Worm (Caenorhabditis elegans) whole organism, L1 larva: ENCODE data around the gene C05D9.4.

ENCODE experiments used
- C16A3.4 ChIP-seq: fragments of 150-350 bp; optimal IDR thresholded peaks from 2 replicates; lab custom pipeline; 2014; ENCODE audit warnings: missing biosample characterization, missing genetic modification characterization
- C34B4.2 ChIP-seq: sonication (generic microtip); optimal IDR thresholded peaks from 2 replicates; lab custom pipeline; 2017; ENCODE audit warnings: mild to moderate bottlenecking, missing genetic modification characterization, missing compliant biosample characterization
- F16B12.6 ChIP-seq: fragments of 150-350 bp; optimal IDR thresholded peaks from 2 replicates; lab custom pipeline; 2014; ENCODE audit warnings: missing biosample characterization, missing genetic modification characterization
- aly-2 ChIP-seq: fragments of 150-350 bp; optimal IDR thresholded peaks from 2 replicates; lab custom pipeline; 2014; ENCODE audit warnings: missing biosample characterization, missing genetic modification characterization
- ama-1 ChIP-seq: fragments of 150-350 bp; optimal IDR thresholded peaks from 2 replicates; lab custom pipeline; 2014
- ceh-63 ChIP-seq: fragments of 200-800 bp; sonication (Bioruptor generic); optimal IDR thresholded peaks from 2 replicates; lab custom pipeline; 2018; ENCODE audit warnings: mild to moderate bottlenecking, missing genetic modification characterization, missing compliant biosample characterization
- ceh-88 ChIP-seq: fragments of 200-800 bp; sonication (Bioruptor generic); IDR thresholded peaks from 2 replicates; pipeline ENCODE4 v1.3.6; 2022; ENCODE audit warnings: missing genetic modification characterization, missing compliant biosample characterization
- ces-1 ChIP-seq: fragments of 150-350 bp; optimal IDR thresholded peaks from 2 replicates; lab custom pipeline; 2014; ENCODE audit warnings: missing biosample characterization, missing genetic modification reagents, missing genetic modification characterization
- dpl-1 ChIP-seq, 3 experiments: fragments of 150-350 bp in 2 of 3; sonication (generic microtip) in 1 of 3; optimal IDR thresholded peaks; 2 replicates each; lab custom pipeline; 2014 to 2017; ENCODE audit warnings: missing biosample characterization in 3 of 3, missing genetic modification characterization in 3 of 3, missing genetic modification reagents in 3 of 3
- dsc-1 ChIP-seq: sonication (generic microtip); optimal IDR thresholded peaks from 2 replicates; lab custom pipeline; 2016; ENCODE audit warnings: mild to moderate bottlenecking, missing genetic modification characterization, missing compliant biosample characterization
- efl-1 ChIP-seq, 4 experiments: fragments of 150-350 bp; optimal IDR thresholded peaks in 3 of 4; peaks in 1 of 4; 1 replicate in 1 of 4; 2 replicates in 3 of 4; lab custom pipeline; 2014; ENCODE audit warnings: missing biosample characterization in 2 of 4, missing genetic modification characterization in 2 of 4, missing genetic modification reagents in 2 of 4
- elt-3 ChIP-seq, 6 experiments: fragments of 150-350 bp in 1 of 6; sonication (generic microtip); optimal IDR thresholded peaks; 2 replicates each; lab custom pipeline; 2017 to 2018; ENCODE audit warnings: missing biosample characterization in 6 of 6, missing genetic modification characterization in 6 of 6, inconsistent platforms in 1 of 6
- ets-5 ChIP-seq: fragments of 200-800 bp; sonication (Bioruptor generic); IDR thresholded peaks from 2 replicates; pipeline ENCODE4 v1.3.6; 2022; ENCODE audit warnings: missing genetic modification characterization, missing compliant biosample characterization
- fkh-10 ChIP-seq: sonication (generic microtip); optimal IDR thresholded peaks from 2 replicates; lab custom pipeline; 2017; ENCODE audit warnings: missing biosample characterization, missing genetic modification reagents, missing genetic modification characterization
- hlh-17 ChIP-seq: fragments of 200-800 bp; sonication (Bioruptor generic); optimal IDR thresholded peaks from 2 replicates; lab custom pipeline; 2018; ENCODE audit warnings: missing genetic modification characterization, mild to moderate bottlenecking, missing compliant biosample characterization, moderate library complexity, borderline replicate concordance
- irx-1 ChIP-seq: sonication (generic microtip); optimal IDR thresholded peaks from 2 replicates; lab custom pipeline; 2016; ENCODE audit warnings: missing genetic modification characterization, missing compliant biosample characterization
- isw-1 ChIP-seq: fragments of 200-800 bp; sonication (Bioruptor generic); IDR thresholded peaks from 2 replicates; pipeline ENCODE4 v1.3.6; 2022; ENCODE audit warnings: missing genetic modification characterization, missing compliant biosample characterization
- jun-1 ChIP-seq: fragments of 150-350 bp; optimal IDR thresholded peaks from 2 replicates; lab custom pipeline; 2014; ENCODE audit warnings: missing biosample characterization, missing genetic modification reagents, missing genetic modification characterization
- lin-35 ChIP-seq, 2 experiments: fragments of 150-350 bp; optimal IDR thresholded peaks; 2 replicates each; lab custom pipeline; 2014; ENCODE audit warnings: missing biosample characterization in 2 of 2, missing genetic modification characterization in 2 of 2, missing genetic modification reagents in 2 of 2
- lin-39 ChIP-seq: fragments of 150-350 bp; optimal IDR thresholded peaks from 2 replicates; lab custom pipeline; 2014; ENCODE audit warnings: missing biosample characterization, missing genetic modification reagents, missing genetic modification characterization
- lsy-2 ChIP-seq, 2 experiments: fragments of 150-350 bp; optimal IDR thresholded peaks; 2 replicates each; lab custom pipeline; 2014; ENCODE audit warnings: missing biosample characterization in 2 of 2, missing genetic modification characterization in 2 of 2
- mdl-1 ChIP-seq, 2 experiments: fragments of 150-350 bp; optimal IDR thresholded peaks; 2 replicates each; lab custom pipeline; 2014 to 2017; ENCODE audit warnings: missing biosample characterization in 2 of 2, missing genetic modification characterization in 2 of 2, inconsistent platforms in 1 of 2
- mef-2 ChIP-seq: fragments of 150-350 bp; optimal IDR thresholded peaks from 2 replicates; lab custom pipeline; 2014; ENCODE audit warnings: missing biosample characterization, missing genetic modification characterization
- mep-1 ChIP-seq: fragments of 150-350 bp; optimal IDR thresholded peaks from 2 replicates; lab custom pipeline; 2014; ENCODE audit warnings: missing biosample characterization, missing genetic modification characterization
- nhr-11 ChIP-seq: fragments of 150-350 bp; optimal IDR thresholded peaks from 2 replicates; lab custom pipeline; 2014; ENCODE audit warnings: missing biosample characterization, missing genetic modification characterization
- nhr-12 ChIP-seq: sonication (generic microtip); optimal IDR thresholded peaks from 2 replicates; lab custom pipeline; 2017; ENCODE audit warnings: missing biosample characterization, missing genetic modification characterization
- nhr-19 ChIP-seq: fragments of 200-800 bp; sonication (Bioruptor generic); conservative IDR thresholded peaks from 2 replicates; pipeline ENCODE4 v1.3.6; 2022; ENCODE audit warnings: missing genetic modification characterization, missing compliant biosample characterization
- nhr-20 ChIP-seq: sonication (generic microtip); optimal IDR thresholded peaks from 2 replicates; lab custom pipeline; 2016; ENCODE audit warnings: mild to moderate bottlenecking, missing genetic modification characterization, missing compliant biosample characterization
- nhr-28 ChIP-seq: fragments of 150-350 bp; optimal IDR thresholded peaks from 2 replicates; lab custom pipeline; 2014; ENCODE audit warnings: missing biosample characterization, missing genetic modification characterization
- nhr-47 ChIP-seq: sonication (generic microtip); optimal IDR thresholded peaks from 2 replicates; lab custom pipeline; 2016; ENCODE audit warnings: mild to moderate bottlenecking, missing genetic modification characterization, moderate library complexity, missing compliant biosample characterization
- nhr-76 ChIP-seq: sonication (generic microtip); optimal IDR thresholded peaks from 2 replicates; lab custom pipeline; 2017; ENCODE audit warnings: missing biosample characterization, missing genetic modification characterization
- nhr-84 ChIP-seq: sonication (generic microtip); optimal IDR thresholded peaks from 2 replicates; lab custom pipeline; 2017; ENCODE audit warnings: missing biosample characterization, missing genetic modification characterization
- pag-3 ChIP-seq: sonication (generic microtip); optimal IDR thresholded peaks from 2 replicates; lab custom pipeline; 2017; ENCODE audit warnings: missing genetic modification characterization, mild to moderate bottlenecking, missing compliant biosample characterization, antibody characterized with exemption, borderline replicate concordance; ENCODE audit not compliant: insufficient read depth
- pax-3 ChIP-seq: fragments of 200-800 bp; sonication (Bioruptor generic); optimal IDR thresholded peaks from 2 replicates; lab custom pipeline; 2018; ENCODE audit warnings: mild to moderate bottlenecking, missing genetic modification characterization, moderate library complexity, missing compliant biosample characterization
- pqm-1 ChIP-seq: sonication (generic microtip); optimal IDR thresholded peaks from 3 replicates; lab custom pipeline; 2017; ENCODE audit warnings: missing biosample characterization, missing genetic modification characterization
- snu-23 ChIP-seq: sonication (generic microtip); optimal IDR thresholded peaks from 2 replicates; lab custom pipeline; 2016; ENCODE audit warnings: missing genetic modification characterization, missing compliant biosample characterization
- sox-4 ChIP-seq: sonication (generic microtip); optimal IDR thresholded peaks from 2 replicates; lab custom pipeline; 2016; ENCODE audit warnings: missing genetic modification characterization, missing compliant biosample characterization
- sup-37 ChIP-seq: fragments of 200-800 bp; sonication (Bioruptor generic); optimal IDR thresholded peaks from 2 replicates; lab custom pipeline; 2018; ENCODE audit warnings: mild to moderate bottlenecking, missing genetic modification characterization, missing compliant biosample characterization
- swsn-7 ChIP-seq: sonication (generic microtip); optimal IDR thresholded peaks from 2 replicates; lab custom pipeline; 2016; ENCODE audit warnings: missing genetic modification characterization, missing compliant biosample characterization
- tbx-2 ChIP-seq: sonication (generic microtip); optimal IDR thresholded peaks from 2 replicates; lab custom pipeline; 2016; ENCODE audit warnings: missing genetic modification characterization, missing compliant biosample characterization
- tlp-1 ChIP-seq: fragments of 150-350 bp; optimal IDR thresholded peaks from 2 replicates; lab custom pipeline; 2014; ENCODE audit warnings: missing biosample characterization, missing genetic modification characterization
- unc-130 ChIP-seq: fragments of 150-350 bp; optimal IDR thresholded peaks from 2 replicates; lab custom pipeline; 2017; ENCODE audit warnings: missing biosample characterization, missing genetic modification characterization, inconsistent platforms
- unc-30 ChIP-seq: sonication (generic microtip); optimal IDR thresholded peaks from 2 replicates; lab custom pipeline; 2017; ENCODE audit warnings: missing biosample characterization, missing genetic modification characterization
- unc-62 ChIP-seq: fragments of 150-350 bp; optimal IDR thresholded peaks from 2 replicates; lab custom pipeline; 2014; ENCODE audit warnings: missing biosample characterization, missing genetic modification reagents, missing genetic modification characterization
- unc-86 ChIP-seq: sonication (generic microtip); optimal IDR thresholded peaks from 2 replicates; lab custom pipeline; 2016; ENCODE audit warnings: missing genetic modification characterization, missing compliant biosample characterization
- unc-98 ChIP-seq: fragments of 200-800 bp; sonication (Bioruptor generic); IDR thresholded peaks from 2 replicates; pipeline ENCODE4 v1.3.6; 2022; ENCODE audit warnings: missing genetic modification characterization, missing compliant biosample characterization
- vab-15 ChIP-seq: sonication (generic microtip); optimal IDR thresholded peaks from 2 replicates; lab custom pipeline; 2017; ENCODE audit warnings: missing genotype, mild to moderate bottlenecking, missing genetic modification characterization, missing compliant biosample characterization
- zag-1 ChIP-seq: fragments of 150-350 bp; optimal IDR thresholded peaks from 2 replicates; lab custom pipeline; 2014; ENCODE audit warnings: missing biosample characterization, missing genetic modification characterization
- ztf-11 ChIP-seq, 2 experiments: sonication (generic microtip); optimal IDR thresholded peaks; 2 replicates each; lab custom pipeline; 2016 to 2017; ENCODE audit warnings: missing genetic modification characterization in 2 of 2, missing biosample characterization in 1 of 2, missing compliant biosample characterization in 1 of 2
- ztf-4 ChIP-seq: fragments of 150-350 bp; optimal IDR thresholded peaks from 2 replicates; lab custom pipeline; 2014; ENCODE audit warnings: missing biosample characterization, missing genetic modification characterization

C05D9.4 gene

DNA sequence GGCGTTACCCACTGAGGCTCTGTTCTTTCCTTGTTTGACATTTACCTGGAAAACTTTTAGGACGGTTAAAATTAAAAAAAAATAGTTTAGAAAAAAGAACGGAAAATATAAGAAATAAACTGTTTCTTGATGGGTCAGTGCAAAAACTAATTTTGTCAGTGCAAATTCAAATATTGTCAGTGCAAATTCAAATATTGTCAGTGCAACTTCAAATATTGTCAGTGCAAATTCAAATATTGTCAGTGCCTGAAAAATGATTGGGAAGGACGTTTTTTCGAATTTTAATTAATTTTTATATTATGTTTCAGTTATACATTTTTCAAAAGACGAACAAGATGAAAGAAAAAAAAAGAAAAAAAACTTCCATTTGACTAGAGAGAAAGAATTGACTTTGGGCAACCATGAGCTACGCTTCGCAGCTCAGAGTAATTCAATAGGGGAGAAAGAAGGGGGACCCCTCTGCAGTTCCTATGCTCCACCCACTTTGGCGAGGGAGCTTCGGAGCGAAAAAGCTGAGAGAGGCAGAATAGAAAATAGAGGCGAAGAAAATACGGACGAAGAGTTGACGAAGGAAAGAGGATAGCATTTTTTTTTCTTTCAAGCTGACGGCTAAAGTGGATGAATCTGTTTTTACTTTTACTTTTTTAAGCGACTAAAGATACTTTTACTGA lies 45.3 kb upstream of the C05D9.4 start, which contains the start of gene unc-1 (continued):
- no peak for TF ChIP-seq pax-3 (tag; lab: Kevin White, UChicago)
- no peak for TF ChIP-seq nhr-28 (tag; lab: Kevin White, UChicago)
- TF ChIP-seq zag-1 = no peak
- no peak for TF ChIP-seq mef-2
- TF ChIP-seq unc-86 (tag; lab: Kevin White, UChicago) = peak; percentile 31
- no peak for TF ChIP-seq pag-3 (tag; lab: Kevin White, UChicago)
- no peak for TF ChIP-seq unc-130 (tag; lab: Kevin White, UChicago)
- no peak for TF ChIP-seq C16A3.4 (tag; lab: Kevin White, UChicago)
- no peak for TF ChIP-seq irx-1 (tag; lab: Kevin White, UChicago)
- TF ChIP-seq swsn-7 = peak; percentile 24
- no peak for TF ChIP-seq ztf-11 (tag; optimal IDR thresholded peaks at IDR 0.05; lab: Kevin White, UChicago)
- no peak for TF ChIP-seq ceh-88 (GFP tag; lab: Robert Waterston, UW)
- no peak for TF ChIP-seq elt-3 (tag; optimal IDR thresholded peaks at IDR 0.05; lab: Kevin White, UChicago)
- peak; percentile 21 for TF ChIP-seq dsc-1 (tag; lab: Kevin White, UChicago)
- TF ChIP-seq nhr-84 = no peak
- TF ChIP-seq unc-30 = no peak
- no peak for TF ChIP-seq ztf-4 (tag; lab: Kevin White, UChicago)
- no peak for TF ChIP-seq F16B12.6 (tag; lab: Kevin White, UChicago)
- TF ChIP-seq unc-98 = no peak
- TF ChIP-seq vab-15 = no peak
- no peak for TF ChIP-seq mdl-1 (tag; optimal IDR thresholded peaks at IDR 0.05; lab: Kevin White, UChicago)
- no peak for TF ChIP-seq nhr-12 (tag; lab: Kevin White, UChicago)
- TF ChIP-seq pqm-1 (tag; lab: Kevin White, UChicago) = no peak
- TF ChIP-seq aly-2 (tag; lab: Kevin White, UChicago) = no peak
- TF ChIP-seq ama-1 = no peak
- no peak for TF ChIP-seq nhr-19 (GFP tag; lab: Robert Waterston, UW)
- TF ChIP-seq nhr-76 = no peak
- TF ChIP-seq hlh-17 (GFP tag; lab: Kevin White, UChicago) = no peak
- no peak for TF ChIP-seq jun-1
- no peak for TF ChIP-seq lin-35 (GFP tag; optimal IDR thresholded peaks at IDR 0.05; lab: Kevin White, UChicago)
- no peak for TF ChIP-seq tlp-1
- no peak for TF ChIP-seq nhr-20 (tag; lab: Kevin White, UChicago)
- TF ChIP-seq nhr-47 = peak; percentile 31

DNA sequence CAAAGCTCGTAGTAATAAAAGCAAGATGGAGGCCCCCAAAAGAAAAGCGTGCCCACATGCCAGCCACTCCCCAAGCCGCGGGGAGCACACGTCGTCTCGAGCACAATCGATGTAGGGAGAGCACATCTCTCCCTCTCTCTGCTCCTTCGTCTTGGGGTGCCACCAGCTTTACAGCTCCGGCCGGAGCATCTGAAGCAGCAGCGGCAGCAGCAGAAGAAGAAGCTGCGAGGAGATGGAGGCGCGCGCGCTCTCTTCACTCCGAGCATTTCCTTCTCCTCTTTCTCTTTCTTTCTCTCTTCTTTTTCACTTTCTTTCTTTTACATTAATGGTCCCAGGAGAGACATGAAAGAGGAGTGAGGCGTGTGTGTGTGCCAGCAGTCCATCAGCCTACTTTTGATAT lies 43.8 kb upstream of the C05D9.4 start:
- TF ChIP-seq tlp-1 (no peak), nhr-28 (tag; lab: Kevin White, UChicago) (no peak), fkh-10 (GFP tag; lab: Kevin White, UChicago) (peak; percentile 79), ceh-88 (GFP tag; lab: Robert Waterston, UW) (no peak), nhr-76 (no peak), dsc-1 (tag; lab: Kevin White, UChicago) (peak; percentile 73), sox-4 (tag; lab: Kevin White, UChicago) (no peak), unc-98 (no peak), lsy-2 (tag; optimal IDR thresholded peaks at IDR 0.05; lab: Kevin White, UChicago) (peak in 1 of 2 experiments; percentile 49), nhr-19 (GFP tag; lab: Robert Waterston, UW) (peak; percentile 44), swsn-7 (peak; percentile 62), zag-1 (no peak), aly-2 (tag; lab: Kevin White, UChicago) (no peak), vab-15 (no peak), ets-5 (GFP tag; lab: Robert Waterston, UW) (no peak), unc-130 (tag; lab: Kevin White, UChicago) (no peak), pqm-1 (tag; lab: Kevin White, UChicago) (no peak), lin-39 (tag; lab: Kevin White, UChicago) (no peak), tbx-2 (tag; lab: Kevin White, UChicago) (peak; percentile 68), snu-23 (GFP tag; lab: Kevin White, UChicago) (peak; percentile 65), nhr-84 (no peak), irx-1 (tag; lab: Kevin White, UChicago) (peak; percentile 23), nhr-11 (no peak), sup-37 (GFP tag; lab: Kevin White, UChicago) (no peak), dpl-1 (GFP tag; optimal IDR thresholded peaks at IDR 0.05; lab: Kevin White, UChicago) (no peak), ces-1 (GFP tag; lab: Kevin White, UChicago) (no peak), unc-62 (no peak), ceh-63 (GFP tag; lab: Kevin White, UChicago) (no peak), C34B4.2 (no peak), efl-1 (optimal IDR thresholded peaks at IDR 0.05; lab: Kevin White, UChicago) (peak in 1 of 2 experiments; percentile 20), efl-1 (GFP tag; optimal IDR thresholded peaks at IDR 0.05 in 1 of 2; lab: Kevin White, UChicago) (peak in 1 of 2 experiments; percentile 92), unc-30 (no peak), isw-1 (GFP tag; lab: Robert Waterston, UW) (no peak; the same call in 1 of the 2 replicates), mep-1 (peak; percentile 42)
